Worm (Caenorhabditis elegans) whole organism, early embryonic: ENCODE results near the gene ttr-36.

Source experiments
- B0310.2 ChIP-seq: sonication (generic microtip); optimal IDR thresholded peaks from 2 replicates; lab custom pipeline; 2016; ENCODE audit warnings: mild to moderate bottlenecking, missing genetic modification characterization, missing compliant biosample characterization
- F13C5.2 ChIP-seq: sonication (generic microtip); optimal IDR thresholded peaks from 2 replicates; lab custom pipeline; 2017; ENCODE audit warnings: mild to moderate bottlenecking, missing genetic modification characterization, inconsistent platforms, missing compliant biosample characterization
- aly-1 ChIP-seq: sonication (generic microtip); optimal IDR thresholded peaks from 2 replicates; lab custom pipeline; 2016; ENCODE audit warnings: missing genetic modification characterization, missing compliant biosample characterization
- ama-1 ChIP-seq: fragments of 150-350 bp; optimal IDR thresholded peaks from 2 replicates; lab custom pipeline; 2014
- ceh-13 ChIP-seq: fragments of 200-800 bp; sonication (Bioruptor generic); optimal IDR thresholded peaks from 2 replicates; lab custom pipeline; 2018; ENCODE audit warnings: mild to moderate bottlenecking, missing genetic modification characterization, missing compliant biosample characterization
- ceh-36 ChIP-seq: sonication (generic microtip); optimal IDR thresholded peaks from 2 replicates; lab custom pipeline; 2016; ENCODE audit warnings: missing genetic modification characterization, inconsistent platforms, missing compliant biosample characterization
- ets-7 ChIP-seq: sonication (generic microtip); optimal IDR thresholded peaks from 2 replicates; lab custom pipeline; 2016; ENCODE audit warnings: missing genotype, missing genetic modification characterization, missing compliant biosample characterization
- flt-1 ChIP-seq: fragments of 200-800 bp; sonication (Bioruptor generic); IDR thresholded peaks from 2 replicates; pipeline ENCODE4 v1.3.6; 2022; ENCODE audit warnings: missing genetic modification characterization, missing compliant biosample characterization
- hmbx-1 ChIP-seq: sonication (generic microtip); optimal IDR thresholded peaks from 2 replicates; lab custom pipeline; 2016; ENCODE audit warnings: mild to moderate bottlenecking, missing genetic modification characterization, missing compliant biosample characterization
- hmg-4 ChIP-seq: fragments of 200-800 bp; sonication (Bioruptor generic); optimal IDR thresholded peaks from 2 replicates; lab custom pipeline; 2018; ENCODE audit warnings: mild to moderate bottlenecking, missing genetic modification characterization, missing compliant biosample characterization
- hnd-1 ChIP-seq: sonication (generic microtip); optimal IDR thresholded peaks from 2 replicates; lab custom pipeline; 2016; ENCODE audit warnings: missing genetic modification characterization, missing compliant biosample characterization
- pes-1 ChIP-seq: fragments of 200-800 bp; sonication (Bioruptor generic); IDR thresholded peaks from 2 replicates; pipeline ENCODE4 v1.3.6; 2022; ENCODE audit warnings: missing genetic modification reagents, missing genetic modification characterization, missing compliant biosample characterization
- scrt-1 ChIP-seq: fragments of 200-800 bp; sonication (Bioruptor generic); IDR thresholded peaks from 2 replicates; pipeline ENCODE4 v1.3.6; 2022; ENCODE audit warnings: missing genetic modification characterization, missing compliant biosample characterization
- sea-1 ChIP-seq: fragments of 200-800 bp; sonication (Bioruptor generic); conservative IDR thresholded peaks from 2 replicates; pipeline ENCODE4 v1.3.6; 2022; ENCODE audit warnings: missing genetic modification characterization, missing compliant biosample characterization
- tbx-11 ChIP-seq: fragments of 200-800 bp; sonication (Bioruptor generic); IDR thresholded peaks from 2 replicates; pipeline ENCODE4 v1.3.6; 2022; ENCODE audit warnings: missing genetic modification characterization, missing compliant biosample characterization
- tbx-37 ChIP-seq: fragments of 200-800 bp; sonication (Bioruptor generic); conservative IDR thresholded peaks from 2 replicates; pipeline ENCODE4 v1.3.6; 2022; ENCODE audit warnings: missing genetic modification reagents, missing genetic modification characterization, missing compliant biosample characterization
- tra-4 ChIP-seq: sonication (generic microtip); optimal IDR thresholded peaks from 2 replicates; lab custom pipeline; 2017; ENCODE audit warnings: missing genetic modification characterization, missing compliant biosample characterization

The ttr-36 gene

DNA sequence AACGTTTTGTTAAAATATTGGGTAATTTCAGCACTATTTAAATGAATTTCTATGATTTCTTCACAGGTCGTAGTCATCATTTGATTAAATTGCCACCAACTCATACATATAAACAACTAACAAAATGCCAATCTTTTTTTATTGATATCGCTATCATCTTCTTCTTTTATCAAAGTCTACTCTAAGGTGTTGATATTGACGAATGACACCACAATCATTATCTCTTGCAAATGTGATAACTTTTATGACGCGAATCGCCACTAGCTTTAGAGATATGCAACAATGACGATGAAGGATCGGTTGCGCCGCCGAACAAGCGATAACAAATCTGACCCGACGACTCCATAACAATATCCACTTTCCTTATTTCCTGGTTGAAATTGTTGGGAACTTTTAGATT lies 3.7 kb downstream of the ttr-36 start:
- TF ChIP-seq flt-1 (GFP tag; lab: Robert Waterston, UW) (no peak), ceh-36 (no peak), ets-7 (tag; lab: Kevin White, UChicago) (no peak), tra-4 (no peak), F13C5.2 (no peak), ama-1 (lab: Kevin White, UChicago) (no peak), tbx-37 (GFP tag; lab: Robert Waterston, UW) (no peak), hmg-4 (GFP tag; lab: Kevin White, UChicago) (no peak), pes-1 (GFP tag; lab: Robert Waterston, UW) (no peak), scrt-1 (GFP tag; lab: Robert Waterston, UW) (no peak), aly-1 (tag; lab: Kevin White, UChicago) (no peak)

DNA sequence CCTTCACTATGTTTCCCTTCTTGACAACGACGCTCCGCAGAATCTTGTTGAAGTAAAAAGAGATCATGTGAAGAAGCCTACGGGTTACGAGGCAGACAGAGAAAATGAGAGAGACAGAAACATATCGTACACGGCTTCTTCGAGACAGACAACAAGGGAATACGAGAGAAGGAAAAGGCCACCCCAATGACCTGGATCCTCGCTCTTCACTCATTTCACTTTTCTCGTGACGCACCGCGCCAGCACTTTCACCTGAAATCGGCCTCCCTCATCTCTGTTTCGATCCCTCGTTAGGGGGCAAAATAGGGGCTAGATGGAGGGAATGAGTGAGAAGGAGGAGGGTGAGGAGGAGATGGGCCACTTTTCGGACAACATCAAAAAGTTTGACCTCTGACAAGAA lies 4.5 kb downstream of the ttr-36 start:
- no peak for TF ChIP-seq sea-1 (GFP tag; lab: Robert Waterston, UW)
- TF ChIP-seq ceh-36 = no peak
- no peak for TF ChIP-seq ets-7 (tag; lab: Kevin White, UChicago)
- TF ChIP-seq scrt-1 (GFP tag; lab: Robert Waterston, UW) = no peak
- TF ChIP-seq tbx-37 (GFP tag; lab: Robert Waterston, UW) = no peak
- no peak for TF ChIP-seq flt-1 (GFP tag; lab: Robert Waterston, UW)
- TF ChIP-seq pes-1 (GFP tag; lab: Robert Waterston, UW) = no peak
- TF ChIP-seq hnd-1 (tag; lab: Kevin White, UChicago) = no peak
- no peak for TF ChIP-seq ama-1 (lab: Kevin White, UChicago)
- no peak for TF ChIP-seq aly-1 (tag; lab: Kevin White, UChicago)
- TF ChIP-seq ceh-13 (GFP tag; lab: Kevin White, UChicago) = no peak

DNA sequence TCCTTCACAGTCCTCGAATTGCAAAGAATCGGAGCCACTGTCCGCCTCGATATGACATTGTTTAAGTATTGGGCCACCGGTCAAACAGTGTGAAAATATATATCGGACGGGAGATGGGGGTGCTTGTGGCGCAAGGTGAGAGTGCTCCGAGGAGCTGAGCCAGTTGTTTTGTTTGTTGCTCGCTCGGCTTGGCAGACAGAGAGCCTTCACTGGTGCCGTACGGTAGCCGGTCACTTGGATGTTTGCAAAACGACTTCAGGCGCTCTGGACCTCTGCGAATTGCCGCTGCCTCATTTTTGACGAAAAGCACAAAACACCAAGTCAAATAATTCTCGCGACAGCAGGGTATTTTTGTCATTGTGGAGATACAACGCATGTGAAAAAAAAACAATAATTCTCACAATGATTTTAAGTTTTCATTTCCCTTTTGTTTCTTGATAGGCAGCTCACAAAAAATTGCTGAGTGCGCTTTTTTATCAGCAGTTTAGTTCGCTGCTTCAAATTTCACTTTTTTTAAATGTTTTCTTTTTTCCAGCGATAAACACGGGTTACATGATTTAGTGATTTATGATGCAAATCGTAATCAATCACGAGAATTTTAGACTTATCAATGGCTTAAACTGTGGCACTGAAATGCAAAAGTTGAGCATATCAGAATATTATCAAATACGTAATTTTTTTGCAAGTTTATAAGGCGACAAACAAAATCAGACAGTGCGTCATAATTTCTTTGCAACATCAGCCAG lies 6.5 kb downstream of the ttr-36 start:
- TF ChIP-seq tbx-37 (GFP tag; lab: Robert Waterston, UW) = no peak
- TF ChIP-seq ceh-36 = no peak
- TF ChIP-seq tbx-11 (GFP tag; lab: Robert Waterston, UW) = no peak
- no peak for TF ChIP-seq aly-1 (tag; lab: Kevin White, UChicago)
- TF ChIP-seq hmg-4 (GFP tag; lab: Kevin White, UChicago) = no peak
- no peak for TF ChIP-seq ceh-13 (GFP tag; lab: Kevin White, UChicago)
- no peak for TF ChIP-seq flt-1 (GFP tag; lab: Robert Waterston, UW)
- TF ChIP-seq pes-1 (GFP tag; lab: Robert Waterston, UW) = no peak
- no peak for TF ChIP-seq ets-7 (tag; lab: Kevin White, UChicago)
- TF ChIP-seq scrt-1 (GFP tag; lab: Robert Waterston, UW) = no peak
- no peak for TF ChIP-seq tra-4
- TF ChIP-seq hnd-1 (tag; lab: Kevin White, UChicago) = no peak
- no peak for TF ChIP-seq sea-1 (GFP tag; lab: Robert Waterston, UW)
- TF ChIP-seq ama-1 (lab: Kevin White, UChicago) = no peak
- TF ChIP-seq B0310.2 (tag; lab: Kevin White, UChicago) = no peak
- TF ChIP-seq hmbx-1 (tag; lab: Kevin White, UChicago) = no peak

DNA sequence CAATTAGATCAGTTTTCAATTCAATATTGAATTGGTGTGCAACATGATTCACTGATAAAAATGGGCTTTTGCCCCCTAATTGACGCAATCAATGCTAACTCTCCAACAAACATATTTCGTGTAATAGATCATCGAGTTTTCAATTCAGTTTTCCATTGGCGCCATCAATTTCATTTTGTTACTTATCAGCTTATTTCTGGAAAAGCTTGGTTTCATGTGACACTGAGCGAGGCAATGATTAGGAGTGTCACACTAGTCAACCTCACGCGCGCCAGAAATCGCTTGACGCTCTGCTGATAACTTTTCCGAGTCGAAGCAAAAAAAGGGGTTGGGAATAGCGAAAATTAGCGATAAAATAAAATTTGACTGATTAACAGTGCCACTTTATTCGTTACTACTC lies 7.8 kb downstream of the ttr-36 start, which contains the start of gene ets-4:
TSS of gene ets-4 (plus strand) at position 347 of the 400 bp plus-strand sequence.
- no peak for TF ChIP-seq ama-1 (lab: Kevin White, UChicago)
- no peak for TF ChIP-seq sea-1 (GFP tag; lab: Robert Waterston, UW)
- TF ChIP-seq pes-1 (GFP tag; lab: Robert Waterston, UW) = no peak
- TF ChIP-seq tra-4 = no peak
- TF ChIP-seq aly-1 (tag; lab: Kevin White, UChicago) = no peak

DNA sequence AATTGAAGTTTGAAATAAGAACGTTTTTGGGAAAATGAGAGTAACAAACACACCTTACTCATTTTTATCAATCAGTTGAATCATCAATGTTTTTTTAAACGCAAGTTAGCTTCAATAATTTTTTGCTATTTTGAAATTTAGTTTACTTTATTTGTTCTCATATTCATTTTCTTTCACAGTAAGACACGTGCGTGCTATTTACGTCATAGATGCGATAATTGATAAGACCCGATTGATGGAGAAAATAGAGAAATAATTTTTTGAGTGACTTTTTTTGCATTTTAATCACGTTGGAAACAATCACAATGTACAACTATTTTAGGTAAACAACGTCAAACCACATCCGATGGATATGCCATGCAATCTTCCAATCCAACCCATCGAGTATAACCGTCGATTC lies 8.7 kb downstream of the ttr-36 start:
- TF ChIP-seq tra-4 (no peak), F13C5.2 (no peak), scrt-1 (GFP tag; lab: Robert Waterston, UW) (no peak), sea-1 (GFP tag; lab: Robert Waterston, UW) (no peak), aly-1 (tag; lab: Kevin White, UChicago) (no peak), tbx-11 (GFP tag; lab: Robert Waterston, UW) (no peak), ets-7 (tag; lab: Kevin White, UChicago) (no peak), flt-1 (GFP tag; lab: Robert Waterston, UW) (no peak), ceh-36 (no peak), hnd-1 (tag; lab: Kevin White, UChicago) (no peak), ama-1 (lab: Kevin White, UChicago) (no peak), hmbx-1 (tag; lab: Kevin White, UChicago) (no peak)

DNA sequence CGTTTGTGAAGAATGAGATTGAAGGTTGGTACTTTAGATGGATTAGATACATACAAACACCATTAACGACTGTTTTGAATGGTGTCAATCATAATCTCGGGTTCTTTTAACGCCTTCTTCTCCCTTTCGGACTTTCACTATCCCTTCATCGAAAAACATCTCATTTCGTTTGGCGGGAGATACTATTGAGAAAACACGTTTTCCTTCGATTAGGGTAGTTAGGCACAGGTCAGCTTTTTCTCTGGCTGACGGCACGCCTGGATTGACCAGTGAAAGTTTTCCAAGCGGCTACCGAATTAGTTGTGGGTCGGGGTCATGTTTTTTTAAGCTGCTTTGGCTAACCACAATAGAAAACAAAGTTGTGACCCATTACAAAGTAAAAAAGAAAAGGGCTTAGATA lies 9.2 kb downstream of the ttr-36 start:
- no peak for TF ChIP-seq tra-4
- TF ChIP-seq F13C5.2 = no peak
- TF ChIP-seq tbx-37 (GFP tag; lab: Robert Waterston, UW) = no peak
- TF ChIP-seq pes-1 (GFP tag; lab: Robert Waterston, UW) = no peak
- TF ChIP-seq sea-1 (GFP tag; lab: Robert Waterston, UW) = no peak
- no peak for TF ChIP-seq hnd-1 (tag; lab: Kevin White, UChicago)
- TF ChIP-seq hmbx-1 (tag; lab: Kevin White, UChicago) = no peak
- no peak for TF ChIP-seq hmg-4 (GFP tag; lab: Kevin White, UChicago)
- TF ChIP-seq ets-7 (tag; lab: Kevin White, UChicago) = no peak
- no peak for TF ChIP-seq B0310.2 (tag; lab: Kevin White, UChicago)

DNA sequence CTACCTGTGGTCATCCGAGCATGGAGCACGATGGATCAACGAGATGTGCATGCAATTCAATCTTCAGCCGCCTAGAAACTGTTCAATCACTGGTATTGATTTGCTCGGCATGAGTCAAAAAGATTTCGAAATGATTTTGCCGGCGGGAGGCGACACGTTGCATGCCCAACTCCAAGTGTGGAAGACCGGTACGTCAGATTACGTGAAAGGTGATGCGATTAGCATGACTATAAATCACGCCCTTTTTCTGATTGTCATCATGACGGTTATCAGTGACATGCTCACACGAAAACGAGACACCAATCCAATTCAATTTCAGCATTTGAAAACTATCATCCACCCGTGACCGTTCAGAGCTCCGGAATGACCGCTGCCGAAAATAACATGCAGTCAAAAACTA lies 9.9 kb downstream of the ttr-36 start:
- TF ChIP-seq ceh-36 (no peak), flt-1 (GFP tag; lab: Robert Waterston, UW) (no peak), tra-4 (no peak), ceh-13 (GFP tag; lab: Kevin White, UChicago) (no peak), pes-1 (GFP tag; lab: Robert Waterston, UW) (no peak), F13C5.2 (no peak), aly-1 (tag; lab: Kevin White, UChicago) (no peak), tbx-37 (GFP tag; lab: Robert Waterston, UW) (no peak), ama-1 (lab: Kevin White, UChicago) (no peak), hmg-4 (GFP tag; lab: Kevin White, UChicago) (no peak), sea-1 (GFP tag; lab: Robert Waterston, UW) (no peak), hmbx-1 (tag; lab: Kevin White, UChicago) (no peak), tbx-11 (GFP tag; lab: Robert Waterston, UW) (no peak), ets-7 (tag; lab: Kevin White, UChicago) (no peak), hnd-1 (tag; lab: Kevin White, UChicago) (no peak), scrt-1 (GFP tag; lab: Robert Waterston, UW) (no peak), B0310.2 (tag; lab: Kevin White, UChicago) (no peak)
